Worm (Caenorhabditis elegans) whole organism, mixed stage, embryonic: ENCODE data around the gene F46E10.3.

ENCODE experiments used
- bed-3 ChIP-seq: fragments of 200-800 bp; sonication (Bioruptor generic); optimal IDR thresholded peaks from 3 replicates; lab custom pipeline; 2018; ENCODE audit warnings: mild to moderate bottlenecking, missing genetic modification characterization, moderate library complexity, missing compliant biosample characterization
- ham-2 ChIP-seq: fragments of 200-800 bp; sonication (Bioruptor generic); optimal IDR thresholded peaks from 2 replicates; lab custom pipeline; 2018; ENCODE audit warnings: mild to moderate bottlenecking, missing genetic modification characterization, missing compliant biosample characterization
- nhr-12 ChIP-seq: fragments of 150-350 bp; optimal IDR thresholded peaks from 2 replicates; lab custom pipeline; 2014; ENCODE audit warnings: missing biosample characterization, missing genetic modification characterization
- pha-4 ChIP-seq: fragments of 150-350 bp; optimal IDR thresholded peaks from 2 replicates; lab custom pipeline; 2018; ENCODE audit warnings: missing biosample characterization, missing genetic modification reagents, missing genetic modification characterization
- unc-39 ChIP-seq: fragments of 150-350 bp; optimal IDR thresholded peaks from 2 replicates; lab custom pipeline; 2014; ENCODE audit warnings: missing biosample characterization, missing genetic modification characterization
- zip-8 ChIP-seq: fragments of 150-350 bp; optimal IDR thresholded peaks from 2 replicates; lab custom pipeline; 2014; ENCODE audit warnings: missing biosample characterization, missing genetic modification characterization
- ztf-11 ChIP-seq: fragments of 150-350 bp; optimal IDR thresholded peaks from 2 replicates; lab custom pipeline; 2014; ENCODE audit warnings: missing biosample characterization, missing genetic modification characterization

DNA sequence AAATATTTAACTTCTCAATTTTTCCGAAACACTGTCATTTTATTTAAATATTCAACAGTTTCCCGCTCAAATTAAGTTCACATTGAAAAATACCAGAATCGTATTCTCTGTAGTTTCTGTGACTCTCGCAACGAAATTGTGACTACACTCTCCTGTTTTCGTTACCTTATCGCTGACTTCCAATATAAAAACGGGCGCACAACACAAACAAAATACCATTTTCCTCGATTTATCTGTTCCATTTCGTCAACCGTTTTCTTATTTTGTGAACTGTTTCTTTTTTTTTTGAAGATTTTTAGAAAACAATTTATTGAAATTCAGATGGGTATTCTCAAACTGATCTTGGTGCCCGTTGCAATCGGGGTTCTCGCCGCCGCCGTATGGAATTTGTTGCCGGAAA, 19.2 kb upstream of the F46E10.3 start, which contains the start of gene W01A11.1:
- TF ChIP-seq pha-4 (tag; lab: Kevin White, UChicago) (no peak), ham-2 (GFP tag; lab: Kevin White, UChicago) (no peak), ztf-11 (tag; lab: Kevin White, UChicago) (no peak), unc-39 (tag; lab: Kevin White, UChicago) (no peak), nhr-12 (no peak), zip-8 (tag; lab: Kevin White, UChicago) (no peak), bed-3 (GFP tag; lab: Kevin White, UChicago) (no peak)
